Fruit fly (Drosophila melanogaster) whole organism, embryonic: ENCODE results near the gene CG1703.

Source experiments
- CG10274 ChIP-seq: fragments of 200-800 bp; sonication (Bioruptor generic); optimal IDR thresholded peaks from 3 replicates; lab custom pipeline; 2017; ENCODE audit warnings: missing biosample characterization, mild to moderate bottlenecking, missing genetic modification characterization
- CG1233 ChIP-seq: fragments of 200-800 bp; sonication (Bioruptor generic); optimal IDR thresholded peaks from 4 replicates; lab custom pipeline; 2018; ENCODE audit warnings: missing biosample characterization, mild to moderate bottlenecking, missing genetic modification characterization
- CG14860 ChIP-seq: fragments of 200-800 bp; sonication (Bioruptor generic); IDR thresholded peaks from 3 replicates; pipeline ENCODE4 v1.3.6; 2022; ENCODE audit warnings: missing biosample characterization, missing genetic modification characterization; ENCODE audit not compliant: partially characterized antibody
- CG16813 ChIP-seq: fragments of 200-800 bp; sonication (Bioruptor generic); IDR thresholded peaks from 3 replicates; pipeline ENCODE4 v1.3.6; 2022; ENCODE audit warnings: missing biosample characterization, missing genetic modification characterization; ENCODE audit not compliant: partially characterized antibody
- CG2712 ChIP-seq: fragments of 200-800 bp; optimal IDR thresholded peaks from 3 replicates; lab custom pipeline; 2019; ENCODE audit warnings: missing biosample characterization, mild to moderate bottlenecking, missing genetic modification characterization, moderate library complexity
- CG2889 ChIP-seq: fragments of 200-800 bp; sonication (Bioruptor generic); IDR thresholded peaks from 3 replicates; pipeline ENCODE4 v1.3.6; 2022; ENCODE audit warnings: missing biosample characterization, missing genetic modification characterization
- CG30403 ChIP-seq: fragments of 200-800 bp; sonication (Bioruptor generic); optimal IDR thresholded peaks from 3 replicates; lab custom pipeline; 2016; ENCODE audit warnings: missing biosample characterization, missing genetic modification characterization
- CG4328 ChIP-seq: fragments of 200-800 bp; sonication (Bioruptor generic); optimal IDR thresholded peaks from 3 replicates; lab custom pipeline; 2017; ENCODE audit warnings: missing biosample characterization, missing genetic modification reagents, missing genetic modification characterization
- CG4617 ChIP-seq: fragments of 200-800 bp; sonication (Bioruptor generic); optimal IDR thresholded peaks from 3 replicates; lab custom pipeline; 2016; ENCODE audit warnings: missing biosample characterization, missing genetic modification characterization, borderline replicate concordance
- CG4854 ChIP-seq: fragments of 200-800 bp; sonication (Bioruptor generic); optimal IDR thresholded peaks from 2 replicates; lab custom pipeline; 2016; ENCODE audit warnings: missing biosample characterization, missing genetic modification characterization, inconsistent platforms
- CG5245 ChIP-seq: fragments of 200-800 bp; sonication (Bioruptor generic); optimal IDR thresholded peaks from 3 replicates; lab custom pipeline; 2016; ENCODE audit warnings: missing biosample characterization, missing genetic modification characterization
- CG6791 ChIP-seq: fragments of 200-800 bp; sonication (Bioruptor generic); IDR thresholded peaks from 3 replicates; pipeline ENCODE4 v1.3.6; 2022; ENCODE audit warnings: missing biosample characterization, missing genetic modification characterization; ENCODE audit not compliant: partially characterized antibody
- CG7963 ChIP-seq: fragments of 200-800 bp; sonication (Bioruptor generic); IDR thresholded peaks from 3 replicates; pipeline ENCODE4 v1.3.6; 2022; ENCODE audit warnings: missing biosample characterization, missing genetic modification characterization; ENCODE audit not compliant: partially characterized antibody
- CG8281 ChIP-seq: fragments of 200-800 bp; sonication (Bioruptor generic); optimal IDR thresholded peaks from 2 replicates; lab custom pipeline; 2018; ENCODE audit warnings: missing biosample characterization, mild to moderate bottlenecking, missing genetic modification characterization, moderate library complexity
- CG8944 ChIP-seq: fragments of 200-800 bp; sonication (Bioruptor generic); optimal IDR thresholded peaks from 3 replicates; lab custom pipeline; 2016; ENCODE audit warnings: missing biosample characterization, missing genetic modification characterization
- CG9797 ChIP-seq: fragments of 200-800 bp; sonication (Bioruptor generic); optimal IDR thresholded peaks from 3 replicates; lab custom pipeline; 2018; ENCODE audit warnings: missing biosample characterization, mild to moderate bottlenecking, missing genetic modification characterization
- Camta ChIP-seq: fragments of 200-800 bp; sonication (Bioruptor generic); optimal IDR thresholded peaks from 2 replicates; lab custom pipeline; 2016; ENCODE audit warnings: missing biosample characterization, missing genetic modification characterization
- Fer2 ChIP-seq: fragments of 200-800 bp; sonication (Bioruptor generic); optimal IDR thresholded peaks from 2 replicates; lab custom pipeline; 2018; ENCODE audit warnings: missing biosample characterization, mild to moderate bottlenecking, missing genetic modification characterization, moderate library complexity
- Fer3 ChIP-seq: fragments of 200-800 bp; sonication (Bioruptor generic); optimal IDR thresholded peaks from 2 replicates; lab custom pipeline; 2018; ENCODE audit warnings: missing biosample characterization, mild to moderate bottlenecking, missing genetic modification characterization, moderate library complexity
- Rx ChIP-seq: fragments of 200-800 bp; sonication (Bioruptor generic); IDR thresholded peaks from 2 replicates; pipeline ENCODE4 v1.3.6; 2022; ENCODE audit warnings: missing biosample characterization, missing genetic modification characterization
- Sox100B ChIP-seq: fragments of 200-800 bp; sonication (Bioruptor generic); optimal IDR thresholded peaks from 3 replicates; lab custom pipeline; 2018; ENCODE audit warnings: missing biosample characterization, mild to moderate bottlenecking, missing genetic modification characterization
- TFAM ChIP-seq: fragments of 200-800 bp; sonication (Bioruptor generic); optimal IDR thresholded peaks from 2 replicates; lab custom pipeline; 2017; ENCODE audit warnings: missing biosample characterization, missing genetic modification characterization, inconsistent platforms
- Xrp1 ChIP-seq: fragments of 200-800 bp; sonication (Bioruptor generic); IDR thresholded peaks from 2 replicates; pipeline ENCODE4 v1.3.6; 2022; ENCODE audit warnings: missing biosample characterization, missing genetic modification characterization
- al ChIP-seq: fragments of 200-800 bp; sonication (Bioruptor generic); IDR thresholded peaks from 2 replicates; pipeline ENCODE4 v1.3.6; 2022; ENCODE audit warnings: missing biosample characterization, missing genetic modification characterization
- bsh ChIP-seq, 2 experiments: fragments of 200-800 bp; sonication (Bioruptor generic); optimal IDR thresholded peaks; 2 replicates each; lab custom pipeline; 2017 to 2018; ENCODE audit warnings: mild to moderate bottlenecking in 2 of 2, missing biosample characterization in 2 of 2, missing genetic modification characterization in 2 of 2, moderate library complexity in 1 of 2
- chif ChIP-seq, 2 experiments: fragments of 200-800 bp; sonication (Bioruptor generic); optimal IDR thresholded peaks; 3 replicates each; lab custom pipeline; 2016; ENCODE audit warnings: missing biosample characterization in 2 of 2, missing genetic modification characterization in 2 of 2
- chn ChIP-seq: fragments of 200-800 bp; sonication (Bioruptor generic); optimal IDR thresholded peaks from 2 replicates; lab custom pipeline; 2016; ENCODE audit warnings: missing biosample characterization, missing genetic modification characterization
- ci ChIP-seq: fragments of 200-800 bp; sonication (Bioruptor generic); IDR thresholded peaks from 3 replicates; pipeline ENCODE4 v1.3.6; 2022; ENCODE audit warnings: missing biosample characterization, missing genetic modification characterization
- dan ChIP-seq: fragments of 200-800 bp; sonication (Bioruptor generic); IDR thresholded peaks from 2 replicates; pipeline ENCODE4 v1.3.6; 2022; ENCODE audit warnings: missing biosample characterization, missing genetic modification characterization
- danr ChIP-seq: fragments of 200-800 bp; sonication (Bioruptor generic); IDR thresholded peaks from 2 replicates; pipeline ENCODE4 v1.3.6; 2022; ENCODE audit warnings: missing biosample characterization, missing genetic modification characterization
- dimm ChIP-seq: fragments of 200-800 bp; sonication (Bioruptor generic); IDR thresholded peaks from 2 replicates; pipeline ENCODE4 v1.3.6; 2022; ENCODE audit warnings: missing biosample characterization, missing genetic modification characterization
- disco-r ChIP-seq: fragments of 200-800 bp; sonication (Bioruptor generic); optimal IDR thresholded peaks from 2 replicates; lab custom pipeline; 2016; ENCODE audit warnings: missing biosample characterization, missing genetic modification characterization
- ewg ChIP-seq: fragments of 200-800 bp; sonication (Bioruptor generic); optimal IDR thresholded peaks from 3 replicates; lab custom pipeline; 2017; ENCODE audit warnings: mild to moderate bottlenecking, missing biosample characterization, missing genetic modification reagents, missing genetic modification characterization
- fd102C ChIP-seq: fragments of 200-800 bp; sonication (Bioruptor generic); optimal IDR thresholded peaks from 2 replicates; lab custom pipeline; 2018; ENCODE audit warnings: missing biosample characterization, mild to moderate bottlenecking, missing genetic modification characterization, moderate library complexity
- gem ChIP-seq: fragments of 200-800 bp; sonication (Bioruptor generic); optimal IDR thresholded peaks from 2 replicates; lab custom pipeline; 2019; ENCODE audit warnings: missing biosample characterization, mild to moderate bottlenecking, missing genetic modification characterization, moderate library complexity
- hbn ChIP-seq: fragments of 200-800 bp; sonication (Bioruptor generic); IDR thresholded peaks from 2 replicates; pipeline ENCODE4 v1.3.6; 2022; ENCODE audit warnings: missing biosample characterization, missing genetic modification characterization; ENCODE audit not compliant: partially characterized antibody
- nau ChIP-seq: fragments of 200-800 bp; sonication (Bioruptor generic); optimal IDR thresholded peaks from 3 replicates; lab custom pipeline; 2017; ENCODE audit warnings: missing biosample characterization, mild to moderate bottlenecking, missing genetic modification characterization, missing genetic modification reagents
- nmo ChIP-seq: fragments of 200-800 bp; sonication (Bioruptor generic); optimal IDR thresholded peaks from 2 replicates; lab custom pipeline; 2018; ENCODE audit warnings: missing biosample characterization, mild to moderate bottlenecking, missing genetic modification characterization, moderate library complexity
- nom ChIP-seq: fragments of 200-800 bp; sonication (Bioruptor generic); optimal IDR thresholded peaks from 2 replicates; lab custom pipeline; 2017; ENCODE audit warnings: missing biosample characterization, missing genetic modification characterization, mild to moderate bottlenecking, moderate library complexity, missing genetic modification reagents
- ranshi ChIP-seq: fragments of 200-800 bp; sonication (Bioruptor generic); IDR thresholded peaks from 2 replicates; pipeline ENCODE4 v1.3.6; 2022; ENCODE audit warnings: missing biosample characterization, missing genetic modification characterization
- repo ChIP-seq: fragments of 200-800 bp; sonication (Bioruptor generic); optimal IDR thresholded peaks from 2 replicates; lab custom pipeline; 2016; ENCODE audit warnings: missing biosample characterization, missing genetic modification characterization
- rib ChIP-seq: fragments of 200-800 bp; sonication (Bioruptor generic); IDR thresholded peaks from 2 replicates; pipeline ENCODE4 v1.3.6; 2022; ENCODE audit warnings: missing biosample characterization, missing genetic modification characterization
- sens ChIP-seq: fragments of 200-800 bp; sonication (Bioruptor generic); peaks from one replicate; lab custom pipeline; 2016; ENCODE audit warnings: missing biosample characterization, missing genetic modification characterization
- unpg ChIP-seq: fragments of 200-800 bp; sonication (Bioruptor generic); optimal IDR thresholded peaks from 3 replicates; lab custom pipeline; 2018; ENCODE audit warnings: missing biosample characterization, mild to moderate bottlenecking, missing genetic modification characterization, moderate library complexity
- vfl ChIP-seq: fragments of 200-800 bp; sonication (Bioruptor generic); optimal IDR thresholded peaks from 2 replicates; lab custom pipeline; 2016; ENCODE audit warnings: missing biosample characterization, missing genetic modification characterization
- wor ChIP-seq: fragments of 200-800 bp; sonication (Bioruptor generic); IDR thresholded peaks from 2 replicates; pipeline ENCODE4 v1.3.6; 2022; ENCODE audit warnings: missing biosample characterization, missing genetic modification characterization

Gene CG1703

dm6 chrX:11621315-11621865, 9.7 kb downstream of the CG1703 start (continued):
- TF ChIP-seq Sox100B (GFP tag; lab: Kevin White, UChicago) (no peak), CG7963 (0 out of 3 replicates have a peak, but pooled peaks have one; percentile 9), CG6791 (GFP tag; lab: Robert Waterston, UW) (peak; percentile 5; the same call in 2 of the 3 replicates), CG2712 (tag; lab: Kevin White, UChicago) (no peak), TFAM (GFP tag; lab: Kevin White, UChicago) (no peak), dan (GFP tag; lab: Robert Waterston, UW) (no peak), CG4617 (GFP tag; lab: Kevin White, UChicago) (no peak), nmo (GFP tag; lab: Kevin White, UChicago) (peak; percentile 3), ewg (GFP tag; lab: Kevin White, UChicago) (peak; percentile 64), Xrp1 (GFP tag; lab: Robert Waterston, UW) (no peak)

dm6 chrX:11621866-11622648, 10.3 kb downstream of the CG1703 start, which contains the start of gene Ptp10D:
TSS of gene Ptp10D (plus strand) at chrX:11622015.
- peak; percentile 66; the same call in 1 of the 2 replicates for TF ChIP-seq rib (GFP tag; lab: Robert Waterston, UW)
- TF ChIP-seq CG1233 (GFP tag; lab: Kevin White, UChicago), result no peak
- no peak for TF ChIP-seq CG8281
- peak; percentile 84 for TF ChIP-seq sens
- no peak for TF ChIP-seq Fer2 (tag; lab: Kevin White, UChicago)
- no peak for TF ChIP-seq repo (GFP tag; lab: Kevin White, UChicago)
- no peak for TF ChIP-seq CG2889
- TF ChIP-seq chif (GFP tag; optimal IDR thresholded peaks at IDR 0.05; lab: Kevin White, UChicago), result no peak
- TF ChIP-seq disco-r (GFP tag; lab: Kevin White, UChicago), result peak; percentile 6
- TF ChIP-seq vfl (GFP tag; lab: Kevin White, UChicago), result no peak
- TF ChIP-seq nom, result peak; percentile 68
- no peak for TF ChIP-seq CG10274 (GFP tag; lab: Kevin White, UChicago)
- no peak for TF ChIP-seq CG5245 (GFP tag; lab: Kevin White, UChicago)
- no peak for TF ChIP-seq Rx (GFP tag; lab: Robert Waterston, UW)
- peak; percentile 88 for TF ChIP-seq CG16813
- peak; percentile 77 for TF ChIP-seq CG14860 (GFP tag; lab: Robert Waterston, UW)
- no peak for TF ChIP-seq CG30403 (GFP tag; lab: Kevin White, UChicago)
- peak; percentile 59 for TF ChIP-seq hbn (GFP tag; lab: Robert Waterston, UW)
- TF ChIP-seq CG8944 (GFP tag; lab: Kevin White, UChicago), result no peak
- no peak for TF ChIP-seq fd102C
- peak; percentile 7 for TF ChIP-seq nau (GFP tag; lab: Kevin White, UChicago)
- no peak for TF ChIP-seq chn
- peak; percentile 68; the same call in 1 of the 3 replicates for TF ChIP-seq ci (GFP tag; lab: Robert Waterston, UW)
- TF ChIP-seq bsh (GFP tag; optimal IDR thresholded peaks at IDR 0.05; lab: Kevin White, UChicago), result no peak
- no peak for TF ChIP-seq dimm (GFP tag; lab: Robert Waterston, UW)
- peak; percentile 23; the same call in 1 of the 2 replicates for TF ChIP-seq ranshi (GFP tag; lab: Robert Waterston, UW)
- TF ChIP-seq wor (GFP tag; lab: Robert Waterston, UW), result no peak
- TF ChIP-seq CG9797 (GFP tag; lab: Kevin White, UChicago), result peak; percentile 25
- peak; percentile 91 for TF ChIP-seq CG6791 (GFP tag; lab: Robert Waterston, UW)
- no peak for TF ChIP-seq CG2712 (tag; lab: Kevin White, UChicago)
- TF ChIP-seq al (GFP tag; lab: Robert Waterston, UW), result no peak
- peak; percentile 1 for TF ChIP-seq unpg (GFP tag; lab: Kevin White, UChicago)
- no peak for TF ChIP-seq Fer3 (tag; lab: Kevin White, UChicago)
- no peak for TF ChIP-seq danr
- TF ChIP-seq Camta (GFP tag; lab: Kevin White, UChicago), result no peak
- TF ChIP-seq CG4854, result no peak
- TF ChIP-seq CG4328 (GFP tag; lab: Kevin White, UChicago), result no peak
- TF ChIP-seq gem (tag; lab: Kevin White, UChicago), result no peak
